Fruit fly (Drosophila melanogaster): ENCODE data around the gene beta-PheRS.

Gene beta-PheRS

dm6 chr3R:24229870-24230422 lies 22.5 kb downstream of the beta-PheRS start, which contains the start of gene Spase22-23 (continued):
- TF ChIP-seq Bgb (GFP tag; IDR thresholded peaks at IDR 0.05; ENCODE audit: partially characterized antibody), result peak; percentile 94
- TF ChIP-seq pnt (GFP tag; optimal IDR thresholded peaks at IDR 0.05), result no peak
- TF ChIP-seq Ada2b (GFP tag; IDR thresholded peaks at IDR 0.05), result no peak
- peak; percentile 87 for TF ChIP-seq tna (GFP tag; IDR thresholded peaks at IDR 0.05; ENCODE audit: partially characterized antibody)
- no peak for TF ChIP-seq Eip74EF (GFP tag; optimal IDR thresholded peaks at IDR 0.05)
- TF ChIP-seq CG14860 (GFP tag; IDR thresholded peaks at IDR 0.05; ENCODE audit: partially characterized antibody), result peak; percentile 86
- TF ChIP-seq CG16813 (GFP tag; IDR thresholded peaks at IDR 0.05; ENCODE audit: partially characterized antibody), result peak; percentile 94
- peak; percentile 89 for TF ChIP-seq ato (GFP tag; IDR thresholded peaks at IDR 0.05; ENCODE audit: partially characterized antibody)
- TF ChIP-seq CG9727 (GFP tag; optimal IDR thresholded peaks at IDR 0.05), result no peak
- no peak for TF ChIP-seq CG18599 (GFP tag; optimal IDR thresholded peaks at IDR 0.05)
- peak; percentile 89 for TF ChIP-seq CG2129 (GFP tag; IDR thresholded peaks at IDR 0.05; ENCODE audit: partially characterized antibody)
- peak; percentile 82 for TF ChIP-seq MESR4 (GFP tag; optimal IDR thresholded peaks at IDR 0.05)
- TF ChIP-seq CG15073 (GFP tag; optimal IDR thresholded peaks at IDR 0.05), result peak; percentile 10
- TF ChIP-seq nerfin-2 (GFP tag; IDR thresholded peaks at IDR 0.05; ENCODE audit: partially characterized antibody), result peak; percentile 89
- TF ChIP-seq amos (GFP tag; IDR thresholded peaks at IDR 0.05; ENCODE audit: partially characterized antibody), result peak; percentile 97
- no peak for TF ChIP-seq Vsx1 (GFP tag; optimal IDR thresholded peaks at IDR 0.05)
- TF ChIP-seq CG15479 (GFP tag; optimal IDR thresholded peaks at IDR 0.05), result peak; percentile 4
- no peak for TF ChIP-seq CG6765 (GFP tag; optimal IDR thresholded peaks at IDR 0.05)
- no peak for TF ChIP-seq Bdp1 (GFP tag; optimal IDR thresholded peaks at IDR 0.05)
- peak; percentile 12 for TF ChIP-seq CG9932 (GFP tag; IDR thresholded peaks at IDR 0.05)
- TF ChIP-seq Chrac-16 (GFP tag; optimal IDR thresholded peaks at IDR 0.05), result no peak
- no peak for TF ChIP-seq CG10565 (GFP tag; optimal IDR thresholded peaks at IDR 0.05)
- peak; percentile 24; the same call in 1 of the 2 replicates for TF ChIP-seq Rfx (GFP tag; IDR thresholded peaks at IDR 0.05)
- peak; percentile 89 for TF ChIP-seq Doc3 (GFP tag; IDR thresholded peaks at IDR 0.05; ENCODE audit: partially characterized antibody)
- TF ChIP-seq zen (tag; optimal IDR thresholded peaks at IDR 0.05), result no peak
- no peak for TF ChIP-seq CG11398 (GFP tag; optimal IDR thresholded peaks at IDR 0.05)
- TF ChIP-seq chinmo (GFP tag; IDR thresholded peaks at IDR 0.05; ENCODE audit: partially characterized antibody), result peak; percentile 95
- TF ChIP-seq CG42726 (GFP tag; IDR thresholded peaks at IDR 0.05; ENCODE audit: partially characterized antibody), result peak; percentile 94
- peak; percentile 95 for TF ChIP-seq CG34224 (GFP tag; IDR thresholded peaks at IDR 0.05; ENCODE audit: partially characterized antibody)
- peak; percentile 92 for TF ChIP-seq knrl (GFP tag; IDR thresholded peaks at IDR 0.05; ENCODE audit: partially characterized antibody)
- TF ChIP-seq wek (GFP tag; optimal IDR thresholded peaks at IDR 0.05), result peak; percentile 15
- TF ChIP-seq CG7963 (GFP tag; IDR thresholded peaks at IDR 0.05; ENCODE audit: partially characterized antibody), result peak; percentile 93
- TF ChIP-seq CG2116 (GFP tag; optimal IDR thresholded peaks at IDR 0.05), result peak; percentile 83

- no peak for TF ChIP-seq CG6689 (GFP tag; IDR thresholded peaks at IDR 0.05)
- TF ChIP-seq GATAe (GFP tag; conservative IDR thresholded peaks at IDR 0.05), result no peak
These were observed 23.8 kb downstream of the beta-PheRS start, which contains the start of gene Acp95EF for dm6 chr3R:24228675-24229074. Acp95EF (plus strand) TSS chr3R:24228975.

dm6 chr3R:24226744-24227143 lies 25.7 kb downstream of the beta-PheRS start, which contains the start of the genes Spps and CG13609:
Spps (minus strand) TSS chr3R:24226934.
CG13609 (plus strand) TSS chr3R:24227023.
- no peak for TF ChIP-seq h (optimal IDR thresholded peaks at IDR 0.05)
- TF ChIP-seq chn (GFP tag; optimal IDR thresholded peaks at IDR 0.05), result no peak
- TF ChIP-seq CG10431 (GFP tag; optimal IDR thresholded peaks at IDR 0.05), result peak; percentile 46
- no peak for TF ChIP-seq CG3163 (GFP tag; optimal IDR thresholded peaks at IDR 0.05)
- no peak for TF ChIP-seq CG2875 (GFP tag; optimal IDR thresholded peaks at IDR 0.05)
- no peak for TF ChIP-seq Nf-YB (GFP tag; optimal IDR thresholded peaks at IDR 0.05)
- TF ChIP-seq mld (GFP tag; IDR thresholded peaks at IDR 0.05; ENCODE audit: partially characterized antibody), result peak; percentile 96
- no peak for TF ChIP-seq CG4424 (GFP tag; optimal IDR thresholded peaks at IDR 0.05)
- TF ChIP-seq sqz (GFP tag; optimal IDR thresholded peaks at IDR 0.05), result no peak
- TF ChIP-seq Deaf1 (tag; optimal IDR thresholded peaks at IDR 0.05), result no peak
- TF ChIP-seq ranshi (GFP tag; IDR thresholded peaks at IDR 0.05), result peak; percentile 28; the same call in 1 of the 2 replicates
- peak; percentile 24 for TF ChIP-seq Fer1 (GFP tag; optimal IDR thresholded peaks at IDR 0.05)
- TF ChIP-seq unc-4 (GFP tag; IDR thresholded peaks at IDR 0.05; ENCODE audit: partially characterized antibody), result peak; percentile 83

All from whole organism, embryonic.